Worm (Caenorhabditis elegans): ENCODE measurements around the gene cnx-1.

ce11 chrIII:9830502-9830901 is 13.6 kb upstream of the cnx-1 start, which contains the start of gene ZK632.12:
- TF ChIP-seq nhr-84 (tag; optimal IDR thresholded peaks at IDR 0.05) = no peak
- no peak for TF ChIP-seq lir-3 (tag; optimal IDR thresholded peaks at IDR 0.05; ENCODE audit: poor library complexity)
- no peak for TF ChIP-seq skn-1 (tag; optimal IDR thresholded peaks at IDR 0.05)
- TF ChIP-seq nhr-11 (tag; optimal IDR thresholded peaks at IDR 0.05) = no peak
- no peak for TF ChIP-seq elt-3 (tag; optimal IDR thresholded peaks at IDR 0.05)
- TF ChIP-seq nhr-77 (tag; optimal IDR thresholded peaks at IDR 0.05) = no peak
- TF ChIP-seq xbp-1 (tag; optimal IDR thresholded peaks at IDR 0.05) = no peak
- TF ChIP-seq aly-2 (tag; optimal IDR thresholded peaks at IDR 0.05) = no peak
- no peak for TF ChIP-seq egl-13 (tag; optimal IDR thresholded peaks at IDR 0.05)
- no peak for TF ChIP-seq lin-35 (GFP tag; optimal IDR thresholded peaks at IDR 0.05)
- no peak for TF ChIP-seq nhr-20 (tag; optimal IDR thresholded peaks at IDR 0.05)

Measured in whole organism, L1 larva.